Fruit fly (Drosophila melanogaster): ENCODE results near the gene Ctl2.

Gene Ctl2

DNA sequence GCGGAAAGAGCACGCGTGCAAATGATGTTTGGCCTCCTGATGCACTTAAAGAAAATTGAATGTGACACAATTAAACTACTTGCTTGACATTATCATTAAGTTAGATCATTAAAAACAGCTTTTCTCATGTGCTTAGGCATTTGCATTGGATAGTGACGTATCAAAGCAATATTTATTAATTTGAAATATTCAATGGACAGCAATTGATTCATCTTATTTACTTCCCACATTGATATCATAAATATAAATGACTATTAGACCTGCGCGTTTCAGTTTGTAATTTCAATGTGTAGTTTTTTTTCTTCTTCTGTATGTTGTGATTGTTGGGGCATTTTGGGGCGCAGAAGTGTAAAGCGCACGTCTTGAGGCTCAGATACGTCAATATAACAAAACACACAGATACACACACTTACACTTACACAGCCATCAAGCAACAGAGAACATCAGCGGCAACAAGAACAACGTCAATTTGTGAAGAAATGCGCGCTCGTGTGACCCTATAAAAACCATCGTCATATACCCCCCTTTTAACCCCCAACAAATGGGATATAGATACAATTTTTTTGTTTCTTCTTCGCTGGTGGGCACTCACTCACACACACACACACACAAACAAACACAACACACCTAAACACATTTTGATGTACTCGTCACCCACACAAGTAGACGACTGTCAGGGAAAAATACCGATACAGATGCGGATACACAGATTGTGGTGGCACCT is 34.1 kb upstream of the Ctl2 start (continued):
- TF ChIP-seq maf-S (GFP tag; optimal IDR thresholded peaks at IDR 0.05) (peak; percentile 66), CG3726 (GFP tag; IDR thresholded peaks at IDR 0.05) (0 out of 3 replicates have a peak, but pooled peaks have one; percentile 37), CG9932 (GFP tag; IDR thresholded peaks at IDR 0.05) (no peak), emc (GFP tag; optimal IDR thresholded peaks at IDR 0.05) (no peak), danr (GFP tag; IDR thresholded peaks at IDR 0.05) (peak; percentile 37; the same call in 1 of the 2 replicates), CG11504 (tag; optimal IDR thresholded peaks at IDR 0.05) (peak; percentile 84), Asciz (GFP tag; optimal IDR thresholded peaks at IDR 0.05) (peak; percentile 79), Trl (optimal IDR thresholded peaks at IDR 0.05) (peak in 1 of 2 experiments; percentile 1), Trl (GFP tag; optimal IDR thresholded peaks at IDR 0.05) (peak; percentile 34), ci (GFP tag; IDR thresholded peaks at IDR 0.05) (peak; percentile 72; the same call in 1 of the 3 replicates), CG15696 (tag; optimal IDR thresholded peaks at IDR 0.05) (peak; percentile 34), CG8944 (GFP tag; optimal IDR thresholded peaks at IDR 0.05) (peak; percentile 52), CG10654 (GFP tag; optimal IDR thresholded peaks at IDR 0.05) (peak; percentile 45), CG7372 (GFP tag; IDR thresholded peaks at IDR 0.05) (peak; percentile 51; the same call in 1 of the 2 replicates), CG30431 (GFP tag; optimal IDR thresholded peaks at IDR 0.05) (peak; percentile 57), CG17359 (tag; optimal IDR thresholded peaks at IDR 0.05) (peak; percentile 74), CG6765 (GFP tag; optimal IDR thresholded peaks at IDR 0.05) (peak; percentile 6), bcd (GFP tag; optimal IDR thresholded peaks at IDR 0.05) (peak; percentile 69), Spps (tag; optimal IDR thresholded peaks at IDR 0.05) (peak; percentile 36), CG4707 (GFP tag; optimal IDR thresholded peaks at IDR 0.05) (peak; percentile 37), usp (GFP tag; optimal IDR thresholded peaks at IDR 0.05) (no peak), Gsc (GFP tag; IDR thresholded peaks at IDR 0.05) (no peak), CG7271 (tag; optimal IDR thresholded peaks at IDR 0.05) (no peak), CG10959 (GFP tag; IDR thresholded peaks at IDR 0.05) (no peak), CG14667 (GFP tag; IDR thresholded peaks at IDR 0.05) (peak; percentile 47; the same call in 1 of the 2 replicates), Ssrp (tag; optimal IDR thresholded peaks at IDR 0.05) (peak; percentile 72), Xbp1 (GFP tag; optimal IDR thresholded peaks at IDR 0.05) (peak; percentile 73), CG12155 (GFP tag; optimal IDR thresholded peaks at IDR 0.05) (peak; percentile 55), lola (GFP tag; optimal IDR thresholded peaks at IDR 0.05) (peak in 1 of 3 experiments; percentile 70), cad (GFP tag; optimal IDR thresholded peaks at IDR 0.05) (no peak), E2f1 (GFP tag; IDR thresholded peaks at IDR 0.05) (peak; percentile 55; the same call in 1 of the 2 replicates), CG13296 (GFP tag; optimal IDR thresholded peaks at IDR 0.05) (peak; percentile 17), wek (GFP tag; optimal IDR thresholded peaks at IDR 0.05) (no peak), tx (GFP tag; optimal IDR thresholded peaks at IDR 0.05) (peak; percentile 39), Rx (GFP tag; IDR thresholded peaks at IDR 0.05) (peak; percentile 51; the same call in 1 of the 2 replicates), CG5953 (GFP tag; IDR thresholded peaks at IDR 0.05) (0 out of 2 replicates have a peak, but pooled peaks have one; percentile 30), Dbx (GFP tag; IDR thresholded peaks at IDR 0.05) (no peak), zf30C (GFP tag; optimal IDR thresholded peaks at IDR 0.05) (peak; percentile 63), HLH4C (GFP tag; IDR thresholded peaks at IDR 0.05; ENCODE audit: partially characterized antibody) (no peak), CG13775 (GFP tag; optimal IDR thresholded peaks at IDR 0.05) (peak; percentile 65), Eip74EF (GFP tag; optimal IDR thresholded peaks at IDR 0.05) (peak in 1 of 2 experiments; percentile 72), CG33213 (GFP tag; optimal IDR thresholded peaks at IDR 0.05) (peak; percentile 38), pnt (GFP tag; optimal IDR thresholded peaks at IDR 0.05) (peak; percentile 59), slbo (GFP tag; IDR thresholded peaks at IDR 0.05) (peak; percentile 35; the same call in 1 of the 2 replicates), CG16779 (GFP tag; IDR thresholded peaks at IDR 0.05) (no peak), hb (GFP tag; IDR thresholded peaks at IDR 0.05; ENCODE audit: partially characterized antibody) (no peak), ftz-f1 (GFP tag; optimal IDR thresholded peaks at IDR 0.05) (no peak), tio (GFP tag; optimal IDR thresholded peaks at IDR 0.05) (peak; percentile 71), dimm (GFP tag; IDR thresholded peaks at IDR 0.05) (no peak)
